Fruit fly (Drosophila melanogaster): Measurements from ENCODE around the gene IntS10.
A peak's percentile ranks its signal among the peaks of the same experiment; 100 is the strongest.

Gene IntS10

DNA sequence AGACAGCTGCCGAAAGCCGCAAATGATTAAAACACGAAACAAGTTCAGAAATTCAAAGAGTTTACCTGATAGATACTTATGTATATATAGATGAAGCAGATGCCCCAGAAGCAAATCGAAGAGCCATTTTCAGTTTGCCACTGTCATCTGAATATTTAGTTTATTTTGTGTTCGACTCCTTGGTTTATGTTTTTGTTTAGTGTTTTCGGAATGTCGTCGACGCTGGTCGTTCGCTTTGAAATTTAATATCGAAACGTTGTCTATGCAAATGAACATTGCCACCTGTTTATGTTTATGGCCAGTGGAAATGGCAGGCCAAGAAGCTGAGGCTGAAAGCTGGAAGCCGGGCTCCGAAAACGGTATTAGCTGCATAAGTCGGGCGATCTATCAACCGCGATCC, 44.5 kb downstream of the IntS10 start:
- no peak for TF ChIP-seq ss (GFP tag; optimal IDR thresholded peaks at IDR 0.05)
- no peak for TF ChIP-seq Hr39 (GFP tag; optimal IDR thresholded peaks at IDR 0.05)
- TF ChIP-seq esn (GFP tag; optimal IDR thresholded peaks at IDR 0.05) = no peak
- TF ChIP-seq CG6854 (GFP tag; optimal IDR thresholded peaks at IDR 0.05) = no peak
- no peak for TF ChIP-seq lz (GFP tag; optimal IDR thresholded peaks at IDR 0.05)
- TF ChIP-seq acj6 (GFP tag; optimal IDR thresholded peaks at IDR 0.05) = no peak
- TF ChIP-seq Met (GFP tag; optimal IDR thresholded peaks at IDR 0.05) = no peak
- TF ChIP-seq CG10669 (GFP tag; optimal IDR thresholded peaks at IDR 0.05) = no peak
- TF ChIP-seq CG1621 (tag; optimal IDR thresholded peaks at IDR 0.05) = no peak
- no peak for TF ChIP-seq Smox (GFP tag; optimal IDR thresholded peaks at IDR 0.05)

DNA sequence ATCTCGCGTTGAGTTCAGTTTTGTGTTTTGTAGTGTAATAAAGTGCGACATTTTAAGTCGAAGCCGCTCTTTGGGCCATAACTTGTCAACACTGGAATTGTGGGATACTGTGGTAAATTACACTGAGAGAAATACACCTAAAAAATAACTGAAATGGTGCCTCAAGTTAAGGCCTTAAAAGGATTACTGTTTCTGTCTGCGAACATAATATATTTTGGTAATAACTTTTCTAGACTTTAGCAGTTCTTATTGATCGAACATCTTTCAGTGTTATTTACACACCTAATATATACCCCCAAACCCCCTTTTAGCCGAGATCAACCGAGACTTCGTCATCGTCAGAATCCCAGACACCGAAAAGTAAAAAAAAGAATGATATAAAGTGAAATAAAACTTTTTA, 45.3 kb downstream of the IntS10 start:
- TF ChIP-seq Hr4 (GFP tag; optimal IDR thresholded peaks at IDR 0.05) (no peak), CG15336 (GFP tag; IDR thresholded peaks at IDR 0.05) (no peak), Sox102F (GFP tag; optimal IDR thresholded peaks at IDR 0.05) (peak; percentile 45), CG9139 (GFP tag; optimal IDR thresholded peaks at IDR 0.05) (no peak), Eip93F (GFP tag; optimal IDR thresholded peaks at IDR 0.05) (no peak), CG6854 (GFP tag; optimal IDR thresholded peaks at IDR 0.05) (no peak), Smox (GFP tag; optimal IDR thresholded peaks at IDR 0.05) (peak; percentile 1), Gug (GFP tag; IDR thresholded peaks at IDR 0.05) (no peak), eg (GFP tag; IDR thresholded peaks at IDR 0.05) (no peak), CG34406 (GFP tag; optimal IDR thresholded peaks at IDR 0.05) (peak; percentile 51), Ets96B (tag; optimal IDR thresholded peaks at IDR 0.05) (peak; percentile 58), CG11294 (GFP tag; IDR thresholded peaks at IDR 0.05) (no peak), Met (GFP tag; optimal IDR thresholded peaks at IDR 0.05) (peak; percentile 16), acj6 (GFP tag; optimal IDR thresholded peaks at IDR 0.05) (peak; percentile 31), CG7368 (GFP tag; optimal IDR thresholded peaks at IDR 0.05) (no peak), fkh (GFP tag; optimal IDR thresholded peaks at IDR 0.05) (no peak), CG6792 (GFP tag; optimal IDR thresholded peaks at IDR 0.05) (peak; percentile 47), CG6276 (GFP tag; optimal IDR thresholded peaks at IDR 0.05) (no peak), cyc (GFP tag; optimal IDR thresholded peaks at IDR 0.05) (peak; percentile 44), Ets21C (GFP tag; optimal IDR thresholded peaks at IDR 0.05) (peak; percentile 22), esn (GFP tag; optimal IDR thresholded peaks at IDR 0.05) (peak; percentile 38), Eip75B (GFP tag; optimal IDR thresholded peaks at IDR 0.05) (peak; percentile 45), CG16779 (tag; optimal IDR thresholded peaks at IDR 0.05) (no peak), CG8119 (GFP tag; IDR thresholded peaks at IDR 0.05) (no peak), spab (GFP tag; optimal IDR thresholded peaks at IDR 0.05) (peak; percentile 45), dsx (GFP tag; optimal IDR thresholded peaks at IDR 0.05; ENCODE audit: poor library complexity, severe bottlenecking) (peak; percentile 43), CG11902 (GFP tag; optimal IDR thresholded peaks at IDR 0.05) (peak; percentile 40), CG10631 (GFP tag; optimal IDR thresholded peaks at IDR 0.05) (peak; percentile 44), vri (GFP tag; optimal IDR thresholded peaks at IDR 0.05) (no peak), CG8632 (GFP tag; optimal IDR thresholded peaks at IDR 0.05) (peak; percentile 17), ss (GFP tag; optimal IDR thresholded peaks at IDR 0.05) (peak in 1 of 2 experiments; percentile 41), Sox15 (GFP tag; optimal IDR thresholded peaks at IDR 0.05) (peak; percentile 29), CG1621 (tag; optimal IDR thresholded peaks at IDR 0.05) (peak; percentile 49), Hr38 (GFP tag; optimal IDR thresholded peaks at IDR 0.05) (no peak), fd59A (GFP tag; optimal IDR thresholded peaks at IDR 0.05) (peak; percentile 54), CG10669 (GFP tag; optimal IDR thresholded peaks at IDR 0.05) (peak; percentile 55), topi (GFP tag; optimal IDR thresholded peaks at IDR 0.05) (peak; percentile 50), CG3919 (GFP tag; optimal IDR thresholded peaks at IDR 0.05) (peak; percentile 52), salr (GFP tag; optimal IDR thresholded peaks at IDR 0.05) (peak in 1 of 2 experiments; percentile 44), CG4318 (GFP tag; optimal IDR thresholded peaks at IDR 0.05) (no peak), Eip78C (GFP tag) (peak; percentile 81), Sox14 (GFP tag; optimal IDR thresholded peaks at IDR 0.05) (peak; percentile 21), Blimp-1 (GFP tag; optimal IDR thresholded peaks at IDR 0.05) (no peak), Lpt (GFP tag; optimal IDR thresholded peaks at IDR 0.05) (no peak), CG6163 (GFP tag; IDR thresholded peaks at IDR 0.05) (peak; percentile 59; the same call in 2 of the 3 replicates), svp (GFP tag) (no peak), CG11762 (GFP tag; optimal IDR thresholded peaks at IDR 0.05; ENCODE audit: insufficient read depth) (no peak)

Data from whole organism, prepupa.